Fruit fly (Drosophila melanogaster): ENCODE measurements around the gene MESK4.

The MESK4 gene

dm6 chr3R:17018902-17019527, 30.4 kb downstream of the MESK4 start:
- TF ChIP-seq CG33017 (tag; optimal IDR thresholded peaks at IDR 0.05): no peak
- TF ChIP-seq CG1620 (GFP tag; optimal IDR thresholded peaks at IDR 0.05): no peak
- peak; percentile 36 for TF ChIP-seq kay (GFP tag; ENCODE audit: borderline replicate concordance)
- no peak for TF ChIP-seq CG11617 (GFP tag; optimal IDR thresholded peaks at IDR 0.05)
- TF ChIP-seq Crg-1 (GFP tag; optimal IDR thresholded peaks at IDR 0.05): no peak
- TF ChIP-seq CG7045 (GFP tag; optimal IDR thresholded peaks at IDR 0.05): no peak
- peak; percentile 7 for TF ChIP-seq CG5204 (GFP tag; optimal IDR thresholded peaks at IDR 0.05)

dm6 chr3R:17020956-17021355, 32.3 kb downstream of the MESK4 start, which contains the start of gene Adsl:
Gene Adsl, minus strand, starts transcription at chr3R:17021120.
- TF ChIP-seq Mnt (GFP tag; optimal IDR thresholded peaks at IDR 0.05) (peak; percentile 84), CG7101 (tag; optimal IDR thresholded peaks at IDR 0.05) (peak; percentile 59), CG14711 (tag; optimal IDR thresholded peaks at IDR 0.05) (peak; percentile 23), CG12768 (GFP tag; optimal IDR thresholded peaks at IDR 0.05) (no peak), CG7045 (GFP tag; optimal IDR thresholded peaks at IDR 0.05) (peak; percentile 24), Hr96 (GFP tag; optimal IDR thresholded peaks at IDR 0.05) (peak; percentile 18), kay (GFP tag; ENCODE audit: borderline replicate concordance) (peak; percentile 82), ovo (GFP tag; optimal IDR thresholded peaks at IDR 0.05) (peak; percentile 51), Crg-1 (GFP tag; optimal IDR thresholded peaks at IDR 0.05) (no peak), Clk (GFP tag; optimal IDR thresholded peaks at IDR 0.05) (no peak), CG33017 (tag; optimal IDR thresholded peaks at IDR 0.05) (peak; percentile 56), toe (GFP tag; optimal IDR thresholded peaks at IDR 0.05) (no peak), CG11617 (GFP tag; optimal IDR thresholded peaks at IDR 0.05) (peak; percentile 65), CG5204 (GFP tag; optimal IDR thresholded peaks at IDR 0.05) (no peak), cnc (optimal IDR thresholded peaks at IDR 0.05) (no peak), pad (GFP tag; optimal IDR thresholded peaks at IDR 0.05) (peak; percentile 46), bab1 (GFP tag; optimal IDR thresholded peaks at IDR 0.05) (peak; percentile 85), tj (GFP tag; optimal IDR thresholded peaks at IDR 0.05) (peak; percentile 28), cic (GFP tag; optimal IDR thresholded peaks at IDR 0.05) (no peak), CG1620 (GFP tag; optimal IDR thresholded peaks at IDR 0.05) (peak; percentile 18)

dm6 chr3R:17028393-17028792, 39.8 kb downstream of the MESK4 start, which contains the start of gene CG5225:
Gene CG5225, plus strand, starts transcription at chr3R:17028693.
- TF ChIP-seq bab1 (GFP tag; optimal IDR thresholded peaks at IDR 0.05): no peak
- TF ChIP-seq Crg-1 (GFP tag; optimal IDR thresholded peaks at IDR 0.05): no peak
- TF ChIP-seq Hr96 (GFP tag; optimal IDR thresholded peaks at IDR 0.05): no peak
- no peak for TF ChIP-seq CG1620 (GFP tag; optimal IDR thresholded peaks at IDR 0.05)
- no peak for TF ChIP-seq cnc (optimal IDR thresholded peaks at IDR 0.05)
- TF ChIP-seq toe (GFP tag; optimal IDR thresholded peaks at IDR 0.05): no peak
- no peak for TF ChIP-seq CG33017 (tag; optimal IDR thresholded peaks at IDR 0.05)
- TF ChIP-seq CG7101 (tag; optimal IDR thresholded peaks at IDR 0.05): no peak
- no peak for TF ChIP-seq kay (GFP tag; ENCODE audit: borderline replicate concordance)
- TF ChIP-seq CG11617 (GFP tag; optimal IDR thresholded peaks at IDR 0.05): no peak
- TF ChIP-seq cic (GFP tag; optimal IDR thresholded peaks at IDR 0.05): no peak
- TF ChIP-seq Mnt (GFP tag; optimal IDR thresholded peaks at IDR 0.05): no peak
- TF ChIP-seq CG7045 (GFP tag; optimal IDR thresholded peaks at IDR 0.05): no peak
- TF ChIP-seq pad (GFP tag; optimal IDR thresholded peaks at IDR 0.05): no peak
- no peak for TF ChIP-seq ovo (GFP tag; optimal IDR thresholded peaks at IDR 0.05)
- no peak for TF ChIP-seq Clk (GFP tag; optimal IDR thresholded peaks at IDR 0.05)
- no peak for TF ChIP-seq CG5204 (GFP tag; optimal IDR thresholded peaks at IDR 0.05)
- no peak for TF ChIP-seq CG14711 (tag; optimal IDR thresholded peaks at IDR 0.05)

dm6 chr3R:17029796-17030195, 41.2 kb downstream of the MESK4 start:
- TF ChIP-seq CG7101 (tag; optimal IDR thresholded peaks at IDR 0.05) (no peak), cnc (optimal IDR thresholded peaks at IDR 0.05) (no peak), ovo (GFP tag; optimal IDR thresholded peaks at IDR 0.05) (no peak), Hr96 (GFP tag; optimal IDR thresholded peaks at IDR 0.05) (no peak), CG7045 (GFP tag; optimal IDR thresholded peaks at IDR 0.05) (no peak), tj (GFP tag; optimal IDR thresholded peaks at IDR 0.05) (no peak), cic (GFP tag; optimal IDR thresholded peaks at IDR 0.05) (no peak), Mnt (GFP tag; optimal IDR thresholded peaks at IDR 0.05) (no peak), kay (GFP tag; ENCODE audit: borderline replicate concordance) (no peak), CG33017 (tag; optimal IDR thresholded peaks at IDR 0.05) (no peak), CG14711 (tag; optimal IDR thresholded peaks at IDR 0.05) (no peak), bab1 (GFP tag; optimal IDR thresholded peaks at IDR 0.05) (no peak), CG11617 (GFP tag; optimal IDR thresholded peaks at IDR 0.05) (no peak), CG5204 (GFP tag; optimal IDR thresholded peaks at IDR 0.05) (no peak), pad (GFP tag; optimal IDR thresholded peaks at IDR 0.05) (no peak), CG12768 (GFP tag; optimal IDR thresholded peaks at IDR 0.05) (no peak)

- TF ChIP-seq CG12768 (GFP tag; optimal IDR thresholded peaks at IDR 0.05): no peak
- TF ChIP-seq CG7045 (GFP tag; optimal IDR thresholded peaks at IDR 0.05): no peak
- TF ChIP-seq CG11617 (GFP tag; optimal IDR thresholded peaks at IDR 0.05): no peak
- TF ChIP-seq Mnt (GFP tag; optimal IDR thresholded peaks at IDR 0.05): no peak
- TF ChIP-seq CG14711 (tag; optimal IDR thresholded peaks at IDR 0.05): no peak
- TF ChIP-seq toe (GFP tag; optimal IDR thresholded peaks at IDR 0.05): no peak
- TF ChIP-seq cic (GFP tag; optimal IDR thresholded peaks at IDR 0.05): no peak
These were observed 42.9 kb downstream of the MESK4 start, which contains the start of gene CG31268 for dm6 chr3R:17031502-17031901. Gene CG31268, plus strand, starts transcription at chr3R:17031802.

dm6 chr3R:17035945-17036344, 47.3 kb downstream of the MESK4 start, which contains the start of gene CG4009:
Gene CG4009, minus strand, starts transcription at chr3R:17036045.
- TF ChIP-seq Mnt (GFP tag; optimal IDR thresholded peaks at IDR 0.05): no peak

All from whole organism, adult.